Worm (Caenorhabditis elegans): Measurements from ENCODE around the gene F54D12.9.

- no peak for TF ChIP-seq ceh-63 (GFP tag; optimal IDR thresholded peaks at IDR 0.05)
- no peak for TF ChIP-seq irx-1 (tag; optimal IDR thresholded peaks at IDR 0.05)
- TF ChIP-seq tlp-1 (tag; optimal IDR thresholded peaks at IDR 0.05), result no peak
- TF ChIP-seq fkh-10 (GFP tag; optimal IDR thresholded peaks at IDR 0.05), result no peak
Observed at ce11 chrII:1375627-1376026, 5.9 kb downstream of the F54D12.9 start.

All from whole organism, L1 larva.